Fruit fly (Drosophila melanogaster) whole organism, adult: Measurements from ENCODE around the gene CG31380.

Experiments used
- CG11617 ChIP-seq: fragments of 200-800 bp; sonication (Bioruptor generic); optimal IDR thresholded peaks from 2 replicates; lab custom pipeline; 2017; ENCODE audit warnings: mild to moderate bottlenecking, missing biosample characterization, missing genetic modification reagents, missing genetic modification characterization
- CG12768 ChIP-seq: fragments of 200-800 bp; sonication (Bioruptor generic); optimal IDR thresholded peaks from 2 replicates; lab custom pipeline; 2017; ENCODE audit warnings: missing biosample characterization, missing genetic modification characterization, mild to moderate bottlenecking, moderate library complexity, missing genetic modification reagents
- CG14711 ChIP-seq: fragments of 200-800 bp; sonication (Bioruptor generic); optimal IDR thresholded peaks from 2 replicates; lab custom pipeline; 2018; ENCODE audit warnings: missing biosample characterization, mild to moderate bottlenecking, missing genetic modification characterization, moderate library complexity
- CG1620 ChIP-seq: fragments of 200-800 bp; sonication (Bioruptor generic); optimal IDR thresholded peaks from 2 replicates; lab custom pipeline; 2016; ENCODE audit warnings: missing biosample characterization, missing genetic modification characterization
- CG33017 ChIP-seq: fragments of 200-800 bp; sonication (Bioruptor generic); optimal IDR thresholded peaks from 2 replicates; lab custom pipeline; 2018; ENCODE audit warnings: missing biosample characterization, mild to moderate bottlenecking, missing genetic modification characterization, moderate library complexity
- CG5204 ChIP-seq: fragments of 200-800 bp; sonication (Bioruptor generic); optimal IDR thresholded peaks from 2 replicates; lab custom pipeline; 2016; ENCODE audit warnings: missing biosample characterization, missing genetic modification characterization
- CG7045 ChIP-seq: fragments of 200-800 bp; sonication (Bioruptor generic); optimal IDR thresholded peaks from 2 replicates; lab custom pipeline; 2017; ENCODE audit warnings: missing biosample characterization, mild to moderate bottlenecking, missing genetic modification characterization
- CG7101 ChIP-seq: fragments of 200-800 bp; sonication (Bioruptor generic); optimal IDR thresholded peaks from 2 replicates; lab custom pipeline; 2018; ENCODE audit warnings: missing biosample characterization, mild to moderate bottlenecking, missing genetic modification characterization, moderate library complexity
- Clk ChIP-seq: fragments of 200-800 bp; sonication (Bioruptor generic); optimal IDR thresholded peaks from 2 replicates; lab custom pipeline; 2017; ENCODE audit warnings: missing biosample characterization, missing genetic modification characterization
- Crg-1 ChIP-seq: fragments of 200-800 bp; sonication (Bioruptor generic); optimal IDR thresholded peaks from 2 replicates; lab custom pipeline; 2016; ENCODE audit warnings: missing biosample characterization, missing genetic modification characterization
- Hr96 ChIP-seq: fragments of 200-800 bp; sonication (Bioruptor generic); optimal IDR thresholded peaks from 2 replicates; lab custom pipeline; 2016; ENCODE audit warnings: missing biosample characterization, missing genetic modification characterization
- Mnt ChIP-seq: fragments of 200-800 bp; sonication (Bioruptor generic); optimal IDR thresholded peaks from 2 replicates; lab custom pipeline; 2016; ENCODE audit warnings: missing biosample characterization, mild to moderate bottlenecking, missing genetic modification characterization
- bab1 ChIP-seq: fragments of 200-800 bp; sonication (Bioruptor generic); optimal IDR thresholded peaks from 3 replicates; lab custom pipeline; 2019; ENCODE audit warnings: missing biosample characterization, mild to moderate bottlenecking, missing genetic modification characterization, moderate library complexity
- cic ChIP-seq: fragments of 200-800 bp; sonication (Bioruptor generic); optimal IDR thresholded peaks from 2 replicates; lab custom pipeline; 2017; ENCODE audit warnings: missing biosample characterization, mild to moderate bottlenecking, missing genetic modification characterization, moderate library complexity
- cnc ChIP-seq, 2 experiments: fragments of >200 bp; optimal IDR thresholded peaks; 2 replicates each; lab custom pipeline; 2017
- kay ChIP-seq: fragments of 200-800 bp; sonication (Bioruptor generic); peaks from one replicate; lab custom pipeline; 2016; ENCODE audit warnings: missing biosample characterization, missing genetic modification characterization, borderline replicate concordance
- ovo ChIP-seq: fragments of 200-800 bp; sonication (Bioruptor generic); optimal IDR thresholded peaks from 2 replicates; lab custom pipeline; 2016; ENCODE audit warnings: missing biosample characterization, missing genetic modification characterization
- pad ChIP-seq: fragments of 200-800 bp; sonication (Bioruptor generic); optimal IDR thresholded peaks from 3 replicates; lab custom pipeline; 2017; ENCODE audit warnings: missing biosample characterization, missing genetic modification characterization, mild to moderate bottlenecking, moderate library complexity, missing genetic modification reagents
- tj ChIP-seq: fragments of 200-800 bp; sonication (Bioruptor generic); optimal IDR thresholded peaks from 3 replicates; lab custom pipeline; 2017; ENCODE audit warnings: missing biosample characterization, mild to moderate bottlenecking, missing genetic modification characterization, moderate library complexity
- toe ChIP-seq: fragments of 200-800 bp; sonication (Bioruptor generic); optimal IDR thresholded peaks from 2 replicates; lab custom pipeline; 2016; ENCODE audit warnings: missing biosample characterization, missing genetic modification characterization

CG31380 gene

dm6 chr3R:25789355-25789754 is at the start of gene CG31380:
Gene CG31380 (minus strand): TSS chr3R:25789455.
- TF ChIP-seq CG11617 (GFP tag; lab: Kevin White, UChicago) (no peak), CG7101 (no peak), ovo (no peak), kay (GFP tag; lab: Kevin White, UChicago) (no peak), pad (GFP tag; lab: Kevin White, UChicago) (no peak), Hr96 (GFP tag; lab: Kevin White, UChicago) (no peak), toe (GFP tag; lab: Kevin White, UChicago) (no peak), cnc (optimal IDR thresholded peaks at IDR 0.05; lab: Kevin White, UChicago) (no peak), CG14711 (tag; lab: Kevin White, UChicago) (no peak), cic (GFP tag; lab: Kevin White, UChicago) (no peak), Crg-1 (GFP tag; lab: Kevin White, UChicago) (no peak), Clk (GFP tag; lab: Kevin White, UChicago) (no peak), bab1 (GFP tag; lab: Kevin White, UChicago) (no peak)

dm6 chr3R:25831799-25832280 is 42.6 kb upstream of the CG31380 start, which contains the start of the genes Mst57Da and alpha4GT2:
Gene Mst57Da (minus strand): TSS chr3R:25831899.
Gene alpha4GT2 (plus strand): TSS chr3R:25832230.
- TF ChIP-seq CG14711 (tag; lab: Kevin White, UChicago) (no peak), kay (GFP tag; lab: Kevin White, UChicago) (no peak), CG1620 (GFP tag; lab: Kevin White, UChicago) (no peak), CG12768 (GFP tag; lab: Kevin White, UChicago) (no peak), CG7045 (GFP tag; lab: Kevin White, UChicago) (no peak), Crg-1 (GFP tag; lab: Kevin White, UChicago) (no peak), cic (GFP tag; lab: Kevin White, UChicago) (no peak), CG5204 (GFP tag; lab: Kevin White, UChicago) (no peak)

- TF ChIP-seq toe (GFP tag; lab: Kevin White, UChicago) = no peak
- TF ChIP-seq bab1 (GFP tag; lab: Kevin White, UChicago) = no peak
- TF ChIP-seq CG11617 (GFP tag; lab: Kevin White, UChicago) = no peak
- no peak for TF ChIP-seq CG7045 (GFP tag; lab: Kevin White, UChicago)
- no peak for TF ChIP-seq CG7101
- no peak for TF ChIP-seq CG12768 (GFP tag; lab: Kevin White, UChicago)
- TF ChIP-seq Mnt (GFP tag; lab: Kevin White, UChicago) = no peak
- TF ChIP-seq Hr96 (GFP tag; lab: Kevin White, UChicago) = no peak
- no peak for TF ChIP-seq CG33017 (tag; lab: Kevin White, UChicago)
- no peak for TF ChIP-seq CG1620 (GFP tag; lab: Kevin White, UChicago)
- TF ChIP-seq ovo = no peak
Measured at dm6 chr3R:25830814-25831213, 41.6 kb upstream of the CG31380 start, which contains the start of gene Mst57Db. Gene Mst57Db (minus strand): TSS chr3R:25830914.

dm6 chr3R:25830128-25830527 is 40.9 kb upstream of the CG31380 start, which contains the start of gene Sfp96F:
Gene Sfp96F (minus strand): TSS chr3R:25830228.
- TF ChIP-seq Hr96 (GFP tag; lab: Kevin White, UChicago) (no peak), toe (GFP tag; lab: Kevin White, UChicago) (no peak), Mnt (GFP tag; lab: Kevin White, UChicago) (no peak), CG33017 (tag; lab: Kevin White, UChicago) (no peak), bab1 (GFP tag; lab: Kevin White, UChicago) (no peak), tj (no peak), cic (GFP tag; lab: Kevin White, UChicago) (no peak)

- TF ChIP-seq Clk (GFP tag; lab: Kevin White, UChicago) (no peak), Crg-1 (GFP tag; lab: Kevin White, UChicago) (no peak), CG7045 (GFP tag; lab: Kevin White, UChicago) (no peak), cic (GFP tag; lab: Kevin White, UChicago) (no peak), pad (GFP tag; lab: Kevin White, UChicago) (no peak), CG14711 (tag; lab: Kevin White, UChicago) (no peak), tj (no peak), toe (GFP tag; lab: Kevin White, UChicago) (no peak), CG33017 (tag; lab: Kevin White, UChicago) (no peak), CG11617 (GFP tag; lab: Kevin White, UChicago) (no peak), CG7101 (no peak), ovo (no peak), cnc (optimal IDR thresholded peaks at IDR 0.05; lab: Kevin White, UChicago) (no peak), CG12768 (GFP tag; lab: Kevin White, UChicago) (no peak), bab1 (GFP tag; lab: Kevin White, UChicago) (no peak), Hr96 (GFP tag; lab: Kevin White, UChicago) (no peak)
Measured at dm6 chr3R:25829598-25829997, 40.3 kb upstream of the CG31380 start, which contains the start of gene Mst57Dc. Gene Mst57Dc (minus strand): TSS chr3R:25829698.

- TF ChIP-seq Crg-1 (GFP tag; lab: Kevin White, UChicago) = no peak
- TF ChIP-seq kay (GFP tag; lab: Kevin White, UChicago) = no peak
- no peak for TF ChIP-seq CG1620 (GFP tag; lab: Kevin White, UChicago)
- no peak for TF ChIP-seq ovo
- no peak for TF ChIP-seq Mnt (GFP tag; lab: Kevin White, UChicago)
- no peak for TF ChIP-seq CG33017 (tag; lab: Kevin White, UChicago)
- TF ChIP-seq cnc (optimal IDR thresholded peaks at IDR 0.05; lab: Kevin White, UChicago) = no peak
- no peak for TF ChIP-seq pad (GFP tag; lab: Kevin White, UChicago)
Measured at dm6 chr3R:25815179-25815578, 25.9 kb upstream of the CG31380 start, which contains the start of gene CG14354. Gene CG14354 (plus strand): TSS chr3R:25815479.
